Worm (Caenorhabditis elegans) whole organism, L4/young adult: ENCODE measurements around the gene R12A1.3.

Experiments used
- W03F9.2 ChIP-seq: fragments of 150-350 bp; optimal IDR thresholded peaks from 2 replicates; lab custom pipeline; 2014; ENCODE audit warnings: missing biosample characterization, missing genetic modification characterization
- dao-5 ChIP-seq: sonication (generic microtip); optimal IDR thresholded peaks from 2 replicates; lab custom pipeline; 2016; ENCODE audit warnings: missing genotype, missing genetic modification characterization, moderate library complexity, missing compliant biosample characterization
- him-1 ChIP-seq: sonication (generic microtip); optimal IDR thresholded peaks from 2 replicates; lab custom pipeline; 2016; ENCODE audit warnings: missing genotype, missing genetic modification reagents, missing genetic modification characterization, missing compliant biosample characterization

- TF ChIP-seq him-1 (peak; percentile 85), dao-5 (peak; percentile 54), W03F9.2 (tag; lab: Kevin White, UChicago) (no peak)
Measured at ce11 chrV:1474486-1475125, 49.0 kb upstream of the R12A1.3 start, which contains the start of the genes F53E2.2 and unc-60.
